Worm (Caenorhabditis elegans) whole organism, young adult: ENCODE measurements around the gene T26C5.3.

Experiments used
- B0336.3 ChIP-seq: fragments of 200-800 bp; sonication (Bioruptor generic); IDR thresholded peaks from 2 replicates; pipeline ENCODE4 v1.3.6; 2022; ENCODE audit warnings: missing genetic modification characterization, missing compliant biosample characterization
- C06A6.2 ChIP-seq: fragments of 200-800 bp; sonication (Bioruptor generic); conservative IDR thresholded peaks from 2 replicates; pipeline ENCODE4 v1.3.6; 2022; ENCODE audit warnings: missing genetic modification characterization, missing compliant biosample characterization
- C17E4.6 ChIP-seq: fragments of 200-800 bp; sonication (Bioruptor generic); IDR thresholded peaks from 2 replicates; pipeline ENCODE4 v1.3.6; 2022; ENCODE audit warnings: missing genetic modification reagents, missing genetic modification characterization, missing compliant biosample characterization
- F37B4.10 ChIP-seq: fragments of 200-800 bp; sonication (Bioruptor generic); IDR thresholded peaks from 2 replicates; pipeline ENCODE4 v1.3.6; 2022; ENCODE audit warnings: missing genetic modification characterization, missing compliant biosample characterization
- F39B2.1 ChIP-seq: fragments of 200-800 bp; sonication (Bioruptor generic); IDR thresholded peaks from 2 replicates; pipeline ENCODE4 v1.3.6; 2022; ENCODE audit warnings: missing genetic modification reagents, missing genetic modification characterization, missing compliant biosample characterization
- F52B5.7 ChIP-seq: sonication (generic microtip); optimal IDR thresholded peaks from 2 replicates; lab custom pipeline; 2016; ENCODE audit warnings: mild to moderate bottlenecking, missing genetic modification characterization, missing compliant biosample characterization
- K12H6.12 ChIP-seq: fragments of 200-800 bp; sonication (Bioruptor generic); optimal IDR thresholded peaks from 2 replicates; lab custom pipeline; 2018; ENCODE audit warnings: mild to moderate bottlenecking, missing genetic modification characterization, missing compliant biosample characterization
- Y67H2A.10 ChIP-seq: fragments of 200-800 bp; sonication (Bioruptor generic); conservative IDR thresholded peaks from 2 replicates; pipeline ENCODE4 v1.3.6; 2022; ENCODE audit warnings: missing genetic modification reagents, missing genetic modification characterization, missing compliant biosample characterization
- Y95B8A.8 ChIP-seq: fragments of 200-800 bp; sonication (Bioruptor generic); IDR thresholded peaks from 2 replicates; pipeline ENCODE4 v1.3.6; 2022; ENCODE audit warnings: missing genetic modification reagents, missing genetic modification characterization, missing compliant biosample characterization
- ama-1 ChIP-seq, 3 experiments: fragments of 150-350 bp in 1 of 3; sonication (generic microtip) in 2 of 3; optimal IDR thresholded peaks; 2 replicates each; lab custom pipeline; 2014 to 2018; ENCODE audit warnings: missing biosample characterization in 2 of 3, missing genetic modification characterization in 2 of 3, missing genetic modification reagents in 2 of 3
- athp-1 ChIP-seq: sonication (generic microtip); optimal IDR thresholded peaks from 2 replicates; lab custom pipeline; 2017; ENCODE audit warnings: mild to moderate bottlenecking, missing genetic modification characterization, missing compliant biosample characterization
- ceh-100 ChIP-seq: fragments of 200-800 bp; sonication (Bioruptor generic); IDR thresholded peaks from 2 replicates; pipeline ENCODE4 v1.3.6; 2022; ENCODE audit warnings: missing genetic modification reagents, missing genetic modification characterization, missing compliant biosample characterization
- ceh-79 ChIP-seq: sonication (generic microtip); optimal IDR thresholded peaks from 2 replicates; lab custom pipeline; 2017; ENCODE audit warnings: mild to moderate bottlenecking, missing genetic modification characterization, missing compliant biosample characterization
- chd-7 ChIP-seq: sonication (generic microtip); optimal IDR thresholded peaks from 2 replicates; lab custom pipeline; 2016; ENCODE audit warnings: mild to moderate bottlenecking, missing genetic modification characterization, moderate library complexity, missing compliant biosample characterization
- dpff-1 ChIP-seq: sonication (generic microtip); optimal IDR thresholded peaks from 2 replicates; lab custom pipeline; 2017; ENCODE audit warnings: mild to moderate bottlenecking, missing genetic modification characterization, missing compliant biosample characterization
- egl-18 ChIP-seq: fragments of 200-800 bp; sonication (Bioruptor generic); IDR thresholded peaks from 2 replicates; pipeline ENCODE4 v1.3.6; 2022; ENCODE audit warnings: missing genetic modification reagents, missing genetic modification characterization, missing compliant biosample characterization
- egl-44 ChIP-seq: fragments of 200-800 bp; sonication (Bioruptor generic); IDR thresholded peaks from 2 replicates; pipeline ENCODE4 v1.3.6; 2022; ENCODE audit warnings: missing genetic modification reagents, missing genetic modification characterization, missing compliant biosample characterization
- egrh-3 ChIP-seq: fragments of 200-800 bp; sonication (Bioruptor generic); IDR thresholded peaks from 2 replicates; pipeline ENCODE4 v1.3.6; 2022; ENCODE audit warnings: missing genetic modification reagents, missing genetic modification characterization, missing compliant biosample characterization
- ekl-4 ChIP-seq: fragments of 200-800 bp; sonication (Bioruptor generic); IDR thresholded peaks from 2 replicates; pipeline ENCODE4 v1.3.6; 2022; ENCODE audit warnings: missing genetic modification reagents, missing genetic modification characterization, missing compliant biosample characterization
- ets-4 ChIP-seq: fragments of 200-800 bp; sonication (Bioruptor generic); optimal IDR thresholded peaks from 2 replicates; lab custom pipeline; 2018; ENCODE audit warnings: mild to moderate bottlenecking, missing genetic modification characterization, missing compliant biosample characterization
- gei-17 ChIP-seq: fragments of 200-800 bp; sonication (Bioruptor generic); optimal IDR thresholded peaks from 2 replicates; lab custom pipeline; 2018; ENCODE audit warnings: mild to moderate bottlenecking, missing genetic modification characterization, missing compliant biosample characterization
- hlh-12 ChIP-seq: sonication (generic microtip); optimal IDR thresholded peaks from 2 replicates; lab custom pipeline; 2016; ENCODE audit warnings: missing genetic modification characterization, missing compliant biosample characterization
- hlh-26 ChIP-seq: fragments of 200-800 bp; sonication (Bioruptor generic); conservative IDR thresholded peaks from 2 replicates; pipeline ENCODE4 v1.3.6; 2022; ENCODE audit warnings: missing genetic modification reagents, missing genetic modification characterization, missing compliant biosample characterization
- hmg-1.2 ChIP-seq: fragments of 200-800 bp; sonication (Bioruptor generic); IDR thresholded peaks from 2 replicates; pipeline ENCODE4 v1.3.6; 2022; ENCODE audit warnings: missing genetic modification reagents, missing genetic modification characterization, missing compliant biosample characterization
- hsf-1 ChIP-seq: fragments of 200-800 bp; sonication (Bioruptor generic); IDR thresholded peaks from 2 replicates; pipeline ENCODE4 v1.3.6; 2022; ENCODE audit warnings: missing genetic modification reagents, missing genetic modification characterization, missing compliant biosample characterization
- let-526 ChIP-seq: fragments of 200-800 bp; sonication (Bioruptor generic); IDR thresholded peaks from 2 replicates; pipeline ENCODE4 v1.3.6; 2022; ENCODE audit warnings: missing genetic modification reagents, missing genetic modification characterization, missing compliant biosample characterization
- lin-26 ChIP-seq: fragments of 200-800 bp; sonication (Bioruptor generic); IDR thresholded peaks from 2 replicates; pipeline ENCODE4 v1.3.6; 2022; ENCODE audit warnings: missing genetic modification reagents, missing genetic modification characterization, missing compliant biosample characterization
- lir-1 ChIP-seq: fragments of 200-800 bp; sonication (Bioruptor generic); conservative IDR thresholded peaks from 2 replicates; pipeline ENCODE4 v1.3.6; 2022; ENCODE audit warnings: missing genetic modification reagents, missing genetic modification characterization, missing compliant biosample characterization
- madf-10 ChIP-seq: sonication (generic microtip); optimal IDR thresholded peaks from 2 replicates; lab custom pipeline; 2016; ENCODE audit warnings: mild to moderate bottlenecking, missing genetic modification characterization, missing compliant biosample characterization
- madf-6 ChIP-seq: fragments of 200-800 bp; sonication (Bioruptor generic); IDR thresholded peaks from 2 replicates; pipeline ENCODE4 v1.3.6; 2022; ENCODE audit warnings: missing genetic modification reagents, missing genetic modification characterization, missing compliant biosample characterization
- madf-8 ChIP-seq: fragments of 200-800 bp; sonication (Bioruptor generic); conservative IDR thresholded peaks from 2 replicates; pipeline ENCODE4 v1.3.6; 2022; ENCODE audit warnings: missing genetic modification reagents, missing genetic modification characterization, missing compliant biosample characterization
- mcd-1 ChIP-seq: fragments of 200-800 bp; sonication (Bioruptor generic); IDR thresholded peaks from 2 replicates; pipeline ENCODE4 v1.3.6; 2022; ENCODE audit warnings: missing genetic modification reagents, missing genetic modification characterization, missing compliant biosample characterization
- mel-28 ChIP-seq: sonication (generic microtip); optimal IDR thresholded peaks from 2 replicates; lab custom pipeline; 2016; ENCODE audit warnings: borderline replicate concordance, mild to moderate bottlenecking, missing genetic modification characterization, missing compliant biosample characterization
- mxl-1 ChIP-seq: sonication (generic microtip); optimal IDR thresholded peaks from 2 replicates; lab custom pipeline; 2016; ENCODE audit warnings: missing genetic modification characterization, missing compliant biosample characterization
- nfya-2 ChIP-seq: fragments of 200-800 bp; sonication (Bioruptor generic); IDR thresholded peaks from 2 replicates; pipeline ENCODE4 v1.3.6; 2022; ENCODE audit warnings: missing genetic modification reagents, missing genetic modification characterization, missing compliant biosample characterization
- nhr-27 ChIP-seq: fragments of 200-800 bp; sonication (Bioruptor generic); optimal IDR thresholded peaks from 2 replicates; lab custom pipeline; 2018; ENCODE audit warnings: mild to moderate bottlenecking, missing genetic modification characterization, moderate library complexity, missing compliant biosample characterization
- pbrm-1 ChIP-seq: fragments of 200-800 bp; sonication (Bioruptor generic); IDR thresholded peaks from 2 replicates; pipeline ENCODE4 v1.3.6; 2022; ENCODE audit warnings: missing genetic modification reagents, missing genetic modification characterization, missing compliant biosample characterization
- pha-4 ChIP-seq: fragments of 150-350 bp; sonication (generic microtip); optimal IDR thresholded peaks from 2 replicates; lab custom pipeline; 2014; ENCODE audit warnings: missing biosample characterization, missing genetic modification reagents, missing genetic modification characterization
- rcor-1 ChIP-seq: fragments of 200-800 bp; sonication (Bioruptor generic); IDR thresholded peaks from 2 replicates; pipeline ENCODE4 v1.3.6; 2022; ENCODE audit warnings: missing genetic modification reagents, missing genetic modification characterization, missing compliant biosample characterization
- rec-8 ChIP-seq, 2 experiments: sonication (generic microtip); optimal IDR thresholded peaks; 2 replicates each; lab custom pipeline; 2016; ENCODE audit warnings: mild to moderate bottlenecking in 2 of 2, missing genetic modification characterization in 2 of 2, missing genetic modification reagents in 2 of 2, missing genotype in 2 of 2, missing biosample characterization in 1 of 2, missing compliant biosample characterization in 1 of 2, moderate library complexity in 1 of 2
- sea-2 ChIP-seq: fragments of 200-800 bp; sonication (Bioruptor generic); IDR thresholded peaks from 2 replicates; pipeline ENCODE4 v1.3.6; 2022; ENCODE audit warnings: missing genetic modification characterization, missing compliant biosample characterization
- snpc-1.3 ChIP-seq: sonication (generic microtip); optimal IDR thresholded peaks from 2 replicates; lab custom pipeline; 2017; ENCODE audit warnings: missing genetic modification characterization, mild to moderate bottlenecking, missing compliant biosample characterization, antibody characterized with exemption, moderate library complexity, missing genotype, missing genetic modification reagents; ENCODE audit not compliant: insufficient read depth
- snpc-3.4 ChIP-seq: sonication (generic microtip); optimal IDR thresholded peaks from 2 replicates; lab custom pipeline; 2017; ENCODE audit warnings: missing genetic modification characterization, mild to moderate bottlenecking, missing compliant biosample characterization, antibody characterized with exemption, moderate library complexity, missing genotype, missing genetic modification reagents
- tbx-9 ChIP-seq: sonication (generic microtip); optimal IDR thresholded peaks from 2 replicates; lab custom pipeline; 2016; ENCODE audit warnings: borderline replicate concordance, missing genetic modification characterization, inconsistent platforms, missing compliant biosample characterization
- tlf-1 ChIP-seq: fragments of 200-800 bp; sonication (Bioruptor generic); optimal IDR thresholded peaks from 2 replicates; lab custom pipeline; 2018; ENCODE audit warnings: mild to moderate bottlenecking, missing genetic modification characterization, missing compliant biosample characterization
- unc-62 ChIP-seq: fragments of 150-350 bp; optimal IDR thresholded peaks from 2 replicates; lab custom pipeline; 2014; ENCODE audit warnings: missing biosample characterization, missing genetic modification reagents, missing genetic modification characterization
- xnd-1 ChIP-seq: sonication (generic microtip); optimal IDR thresholded peaks from 2 replicates; lab custom pipeline; 2016; ENCODE audit warnings: missing genotype, missing genetic modification reagents, missing genetic modification characterization, missing compliant biosample characterization
- ztf-25 ChIP-seq: fragments of 200-800 bp; sonication (Bioruptor generic); IDR thresholded peaks from 2 replicates; pipeline ENCODE4 v1.3.6; 2022; ENCODE audit warnings: missing genetic modification reagents, missing genetic modification characterization, missing compliant biosample characterization
- ztf-26 ChIP-seq: sonication (generic microtip); optimal IDR thresholded peaks from 2 replicates; lab custom pipeline; 2017; ENCODE audit warnings: missing genetic modification characterization, missing compliant biosample characterization

Gene T26C5.3

ce11 chrII:9273984-9274383 lies 37.6 kb downstream of the T26C5.3 start (continued):
- TF ChIP-seq hmg-1.2 (GFP tag; lab: Robert Waterston, UW) = peak; percentile 98
- TF ChIP-seq mel-28 (tag; lab: Kevin White, UChicago) = no peak
- no peak for TF ChIP-seq snpc-3.4 (tag; lab: Kevin White, UChicago)
- peak; percentile 82 for TF ChIP-seq chd-7 (tag; lab: Kevin White, UChicago)
- TF ChIP-seq nfya-2 (GFP tag; lab: Robert Waterston, UW) = no peak
- 0 out of 2 replicates have a peak, but pooled peaks have one; percentile 68 for TF ChIP-seq F37B4.10 (GFP tag; lab: Robert Waterston, UW)
- TF ChIP-seq ceh-100 (GFP tag; lab: Robert Waterston, UW) = no peak
- peak; percentile 51; the same call in 1 of the 2 replicates for TF ChIP-seq lir-1 (GFP tag; lab: Robert Waterston, UW)
- no peak for TF ChIP-seq nhr-27 (tag; lab: Kevin White, UChicago)
- TF ChIP-seq ztf-25 = no peak
- no peak for TF ChIP-seq rcor-1 (GFP tag; lab: Robert Waterston, UW)
- no peak; the same call in 1 of the 2 replicates for TF ChIP-seq egl-44 (GFP tag; lab: Robert Waterston, UW)
- peak; percentile 72 for TF ChIP-seq ekl-4 (GFP tag; lab: Robert Waterston, UW)
- peak; percentile 59 for TF ChIP-seq mcd-1 (GFP tag; lab: Robert Waterston, UW)
- TF ChIP-seq pbrm-1 (GFP tag; lab: Robert Waterston, UW) = peak; percentile 81
- no peak for TF ChIP-seq athp-1 (tag; lab: Kevin White, UChicago)
- no peak for TF ChIP-seq hlh-26 (GFP tag; lab: Robert Waterston, UW)
- TF ChIP-seq hlh-12 (tag; lab: Kevin White, UChicago) = no peak
- TF ChIP-seq rec-8 (tag; optimal IDR thresholded peaks at IDR 0.05; lab: Kevin White, UChicago) = no peak
- TF ChIP-seq gei-17 (GFP tag; lab: Kevin White, UChicago) = no peak
- 0 out of 2 replicates have a peak, but pooled peaks have one; percentile 17 for TF ChIP-seq Y95B8A.8
- TF ChIP-seq lin-26 (GFP tag; lab: Robert Waterston, UW) = peak; percentile 71
- TF ChIP-seq egrh-3 (GFP tag; lab: Robert Waterston, UW) = no peak
- peak; percentile 61 for TF ChIP-seq K12H6.12
- TF ChIP-seq tbx-9 (tag; lab: Kevin White, UChicago) = no peak
- no peak for TF ChIP-seq hsf-1
- TF ChIP-seq ama-1 (optimal IDR thresholded peaks at IDR 0.05; lab: Kevin White, UChicago) = no peak
- TF ChIP-seq ama-1 (GFP tag; optimal IDR thresholded peaks at IDR 0.05; lab: Kevin White, UChicago) = no peak
- TF ChIP-seq pha-4 (tag; lab: Kevin White, UChicago) = peak; percentile 37
- no peak for TF ChIP-seq ceh-79 (tag; lab: Kevin White, UChicago)
- TF ChIP-seq Y67H2A.10 (GFP tag; lab: Robert Waterston, UW) = no peak
- peak; percentile 40 for TF ChIP-seq tlf-1
- TF ChIP-seq madf-8 = no peak
- TF ChIP-seq ztf-26 (tag; lab: Kevin White, UChicago) = peak; percentile 79
- TF ChIP-seq F52B5.7 (tag; lab: Kevin White, UChicago) = no peak
- TF ChIP-seq madf-10 (tag; lab: Kevin White, UChicago) = peak; percentile 49
- TF ChIP-seq C17E4.6 (GFP tag; lab: Robert Waterston, UW) = no peak
- no peak for TF ChIP-seq snpc-1.3
- TF ChIP-seq F39B2.1 = no peak
- peak; percentile 61; the same call in 1 of the 2 replicates for TF ChIP-seq B0336.3
- TF ChIP-seq ets-4 (GFP tag; lab: Kevin White, UChicago) = no peak
- TF ChIP-seq mxl-1 (tag; lab: Kevin White, UChicago) = no peak
- no peak for TF ChIP-seq xnd-1 (tag; lab: Kevin White, UChicago)
- TF ChIP-seq egl-18 (GFP tag; lab: Robert Waterston, UW) = peak; percentile 4; the same call in 1 of the 2 replicates
- TF ChIP-seq madf-6 (GFP tag; lab: Robert Waterston, UW) = no peak
- no peak for TF ChIP-seq dpff-1 (tag; lab: Kevin White, UChicago)
- 0 out of 2 replicates have a peak, but pooled peaks have one; percentile 47 for TF ChIP-seq C06A6.2 (GFP tag; lab: Robert Waterston, UW)
- TF ChIP-seq sea-2 (GFP tag; lab: Robert Waterston, UW) = no peak
- peak; percentile 86 for TF ChIP-seq unc-62 (GFP tag; lab: Kevin White, UChicago)
- TF ChIP-seq let-526 (GFP tag; lab: Robert Waterston, UW) = peak; percentile 62; the same call in 1 of the 2 replicates
